Worm (Caenorhabditis elegans) whole organism, L1 larva: Measurements from ENCODE around the gene nep-2.

Experiments used
- C34B4.2 ChIP-seq: sonication (generic microtip); optimal IDR thresholded peaks from 2 replicates; lab custom pipeline; 2017; ENCODE audit warnings: mild to moderate bottlenecking, missing genetic modification characterization, missing compliant biosample characterization
- Y116A8C.19 ChIP-seq: sonication (generic microtip); optimal IDR thresholded peaks from 2 replicates; lab custom pipeline; 2016; ENCODE audit warnings: missing compliant biosample characterization, missing genetic modification characterization, borderline replicate concordance
- alr-1 ChIP-seq: fragments of 200-800 bp; sonication (Bioruptor generic); optimal IDR thresholded peaks from 2 replicates; lab custom pipeline; 2018; ENCODE audit warnings: borderline replicate concordance, mild to moderate bottlenecking, missing genetic modification characterization, missing compliant biosample characterization
- ama-1 ChIP-seq: fragments of 150-350 bp; optimal IDR thresholded peaks from 2 replicates; lab custom pipeline; 2014
- ceh-63 ChIP-seq: fragments of 200-800 bp; sonication (Bioruptor generic); optimal IDR thresholded peaks from 2 replicates; lab custom pipeline; 2018; ENCODE audit warnings: mild to moderate bottlenecking, missing genetic modification characterization, missing compliant biosample characterization
- ceh-82 ChIP-seq, 3 experiments: fragments of 150-350 bp in 1 of 3; sonication (generic microtip) in 2 of 3; optimal IDR thresholded peaks; 2 replicates each; lab custom pipeline; 2014 to 2017; ENCODE audit warnings: missing biosample characterization in 3 of 3, missing genetic modification characterization in 3 of 3
- ceh-88 ChIP-seq: fragments of 200-800 bp; sonication (Bioruptor generic); IDR thresholded peaks from 2 replicates; pipeline ENCODE4 v1.3.6; 2022; ENCODE audit warnings: missing genetic modification characterization, missing compliant biosample characterization
- ceh-90 ChIP-seq: sonication (generic microtip); optimal IDR thresholded peaks from 2 replicates; lab custom pipeline; 2016; ENCODE audit warnings: missing genetic modification characterization, missing compliant biosample characterization
- ces-1 ChIP-seq: fragments of 150-350 bp; optimal IDR thresholded peaks from 2 replicates; lab custom pipeline; 2014; ENCODE audit warnings: missing biosample characterization, missing genetic modification reagents, missing genetic modification characterization
- dsc-1 ChIP-seq: sonication (generic microtip); optimal IDR thresholded peaks from 2 replicates; lab custom pipeline; 2016; ENCODE audit warnings: mild to moderate bottlenecking, missing genetic modification characterization, missing compliant biosample characterization
- efl-1 ChIP-seq, 4 experiments: fragments of 150-350 bp; optimal IDR thresholded peaks in 3 of 4; peaks in 1 of 4; 1 replicate in 1 of 4; 2 replicates in 3 of 4; lab custom pipeline; 2014; ENCODE audit warnings: missing biosample characterization in 2 of 4, missing genetic modification characterization in 2 of 4, missing genetic modification reagents in 2 of 4
- efl-3 ChIP-seq: fragments of 200-800 bp; sonication (Bioruptor generic); optimal IDR thresholded peaks from 2 replicates; lab custom pipeline; 2018; ENCODE audit warnings: mild to moderate bottlenecking, missing genetic modification characterization, missing compliant biosample characterization
- egl-13 ChIP-seq: sonication (generic microtip); optimal IDR thresholded peaks from 2 replicates; lab custom pipeline; 2016; ENCODE audit warnings: missing genotype, missing genetic modification reagents, missing genetic modification characterization, missing compliant biosample characterization
- elt-2 ChIP-seq: sonication (generic microtip); optimal IDR thresholded peaks from 2 replicates; lab custom pipeline; 2016; ENCODE audit warnings: missing genetic modification characterization, mild to moderate bottlenecking, inconsistent platforms, missing compliant biosample characterization, missing genetic modification reagents
- fkh-4 ChIP-seq: sonication (generic microtip); optimal IDR thresholded peaks from 2 replicates; lab custom pipeline; 2016; ENCODE audit warnings: missing compliant biosample characterization, missing genetic modification characterization, borderline replicate concordance
- fos-1 ChIP-seq: fragments of 150-350 bp; optimal IDR thresholded peaks from 2 replicates; lab custom pipeline; 2014; ENCODE audit warnings: missing biosample characterization, missing genetic modification characterization
- grh-1 ChIP-seq: fragments of 200-800 bp; sonication (Bioruptor generic); IDR thresholded peaks from 2 replicates; pipeline ENCODE4 v1.3.6; 2022; ENCODE audit warnings: missing genetic modification reagents, missing genetic modification characterization, missing compliant biosample characterization
- hlh-17 ChIP-seq: fragments of 200-800 bp; sonication (Bioruptor generic); optimal IDR thresholded peaks from 2 replicates; lab custom pipeline; 2018; ENCODE audit warnings: missing genetic modification characterization, mild to moderate bottlenecking, missing compliant biosample characterization, moderate library complexity, borderline replicate concordance
- hlh-4 ChIP-seq: sonication (generic microtip); optimal IDR thresholded peaks from 2 replicates; lab custom pipeline; 2016; ENCODE audit warnings: mild to moderate bottlenecking, missing genetic modification characterization, missing compliant biosample characterization
- hpl-2 ChIP-seq: fragments of 150-350 bp; optimal IDR thresholded peaks from 2 replicates; lab custom pipeline; 2014; ENCODE audit warnings: missing biosample characterization, missing genetic modification reagents, missing genetic modification characterization
- isw-1 ChIP-seq: fragments of 200-800 bp; sonication (Bioruptor generic); IDR thresholded peaks from 2 replicates; pipeline ENCODE4 v1.3.6; 2022; ENCODE audit warnings: missing genetic modification characterization, missing compliant biosample characterization
- lin-14 ChIP-seq: fragments of 200-800 bp; sonication (Bioruptor generic); optimal IDR thresholded peaks from 2 replicates; lab custom pipeline; 2018; ENCODE audit warnings: mild to moderate bottlenecking, missing genetic modification characterization, moderate library complexity, missing compliant biosample characterization
- lin-39 ChIP-seq: fragments of 150-350 bp; optimal IDR thresholded peaks from 2 replicates; lab custom pipeline; 2014; ENCODE audit warnings: missing biosample characterization, missing genetic modification reagents, missing genetic modification characterization
- lsy-2 ChIP-seq, 2 experiments: fragments of 150-350 bp; optimal IDR thresholded peaks; 2 replicates each; lab custom pipeline; 2014; ENCODE audit warnings: missing biosample characterization in 2 of 2, missing genetic modification characterization in 2 of 2
- mef-2 ChIP-seq: fragments of 150-350 bp; optimal IDR thresholded peaks from 2 replicates; lab custom pipeline; 2014; ENCODE audit warnings: missing biosample characterization, missing genetic modification characterization
- mep-1 ChIP-seq: fragments of 150-350 bp; optimal IDR thresholded peaks from 2 replicates; lab custom pipeline; 2014; ENCODE audit warnings: missing biosample characterization, missing genetic modification characterization
- nhr-11 ChIP-seq: fragments of 150-350 bp; optimal IDR thresholded peaks from 2 replicates; lab custom pipeline; 2014; ENCODE audit warnings: missing biosample characterization, missing genetic modification characterization
- nhr-19 ChIP-seq: fragments of 200-800 bp; sonication (Bioruptor generic); conservative IDR thresholded peaks from 2 replicates; pipeline ENCODE4 v1.3.6; 2022; ENCODE audit warnings: missing genetic modification characterization, missing compliant biosample characterization
- nhr-237 ChIP-seq: fragments of 150-350 bp; optimal IDR thresholded peaks from 2 replicates; lab custom pipeline; 2014; ENCODE audit warnings: missing biosample characterization, missing genetic modification characterization
- nhr-28 ChIP-seq: fragments of 150-350 bp; optimal IDR thresholded peaks from 2 replicates; lab custom pipeline; 2014; ENCODE audit warnings: missing biosample characterization, missing genetic modification characterization
- nhr-76 ChIP-seq: sonication (generic microtip); optimal IDR thresholded peaks from 2 replicates; lab custom pipeline; 2017; ENCODE audit warnings: missing biosample characterization, missing genetic modification characterization
- nhr-85 ChIP-seq: sonication (generic microtip); peaks from one replicate; lab custom pipeline; 2016; ENCODE audit warnings: missing genetic modification characterization, inconsistent platforms, missing compliant biosample characterization
- nhr-90 ChIP-seq: sonication (generic microtip); optimal IDR thresholded peaks from 2 replicates; lab custom pipeline; 2016; ENCODE audit warnings: mild to moderate bottlenecking, missing genetic modification characterization, missing compliant biosample characterization; ENCODE audit not compliant: poor library complexity
- pag-3 ChIP-seq: sonication (generic microtip); optimal IDR thresholded peaks from 2 replicates; lab custom pipeline; 2017; ENCODE audit warnings: missing genetic modification characterization, mild to moderate bottlenecking, missing compliant biosample characterization, antibody characterized with exemption, borderline replicate concordance; ENCODE audit not compliant: insufficient read depth
- pax-3 ChIP-seq: fragments of 200-800 bp; sonication (Bioruptor generic); optimal IDR thresholded peaks from 2 replicates; lab custom pipeline; 2018; ENCODE audit warnings: mild to moderate bottlenecking, missing genetic modification characterization, moderate library complexity, missing compliant biosample characterization
- pqm-1 ChIP-seq: sonication (generic microtip); optimal IDR thresholded peaks from 3 replicates; lab custom pipeline; 2017; ENCODE audit warnings: missing biosample characterization, missing genetic modification characterization
- skn-1 ChIP-seq: fragments of 150-350 bp; optimal IDR thresholded peaks from 2 replicates; lab custom pipeline; 2014; ENCODE audit warnings: missing biosample characterization, missing genetic modification characterization
- snpc-4 ChIP-seq: fragments of 150-350 bp; optimal IDR thresholded peaks from 2 replicates; lab custom pipeline; 2014; ENCODE audit warnings: missing biosample characterization, missing genetic modification characterization
- snu-23 ChIP-seq: sonication (generic microtip); optimal IDR thresholded peaks from 2 replicates; lab custom pipeline; 2016; ENCODE audit warnings: missing genetic modification characterization, missing compliant biosample characterization
- tbx-2 ChIP-seq: sonication (generic microtip); optimal IDR thresholded peaks from 2 replicates; lab custom pipeline; 2016; ENCODE audit warnings: missing genetic modification characterization, missing compliant biosample characterization
- unc-130 ChIP-seq: fragments of 150-350 bp; optimal IDR thresholded peaks from 2 replicates; lab custom pipeline; 2017; ENCODE audit warnings: missing biosample characterization, missing genetic modification characterization, inconsistent platforms
- unc-30 ChIP-seq: sonication (generic microtip); optimal IDR thresholded peaks from 2 replicates; lab custom pipeline; 2017; ENCODE audit warnings: missing biosample characterization, missing genetic modification characterization
- unc-86 ChIP-seq: sonication (generic microtip); optimal IDR thresholded peaks from 2 replicates; lab custom pipeline; 2016; ENCODE audit warnings: missing genetic modification characterization, missing compliant biosample characterization
- vab-15 ChIP-seq: sonication (generic microtip); optimal IDR thresholded peaks from 2 replicates; lab custom pipeline; 2017; ENCODE audit warnings: missing genotype, mild to moderate bottlenecking, missing genetic modification characterization, missing compliant biosample characterization
- xbp-1 ChIP-seq: sonication (generic microtip); optimal IDR thresholded peaks from 2 replicates; lab custom pipeline; 2016; ENCODE audit warnings: missing genetic modification characterization, missing compliant biosample characterization
- zag-1 ChIP-seq: fragments of 150-350 bp; optimal IDR thresholded peaks from 2 replicates; lab custom pipeline; 2014; ENCODE audit warnings: missing biosample characterization, missing genetic modification characterization
- zip-4 ChIP-seq: fragments of 200-800 bp; sonication (Bioruptor generic); optimal IDR thresholded peaks from 2 replicates; lab custom pipeline; 2018; ENCODE audit warnings: mild to moderate bottlenecking, missing genetic modification characterization, moderate library complexity, missing compliant biosample characterization
- ztf-11 ChIP-seq, 2 experiments: sonication (generic microtip); optimal IDR thresholded peaks; 2 replicates each; lab custom pipeline; 2016 to 2017; ENCODE audit warnings: missing genetic modification characterization in 2 of 2, missing biosample characterization in 1 of 2, missing compliant biosample characterization in 1 of 2
- ztf-4 ChIP-seq: fragments of 150-350 bp; optimal IDR thresholded peaks from 2 replicates; lab custom pipeline; 2014; ENCODE audit warnings: missing biosample characterization, missing genetic modification characterization

nep-2 gene

DNA sequence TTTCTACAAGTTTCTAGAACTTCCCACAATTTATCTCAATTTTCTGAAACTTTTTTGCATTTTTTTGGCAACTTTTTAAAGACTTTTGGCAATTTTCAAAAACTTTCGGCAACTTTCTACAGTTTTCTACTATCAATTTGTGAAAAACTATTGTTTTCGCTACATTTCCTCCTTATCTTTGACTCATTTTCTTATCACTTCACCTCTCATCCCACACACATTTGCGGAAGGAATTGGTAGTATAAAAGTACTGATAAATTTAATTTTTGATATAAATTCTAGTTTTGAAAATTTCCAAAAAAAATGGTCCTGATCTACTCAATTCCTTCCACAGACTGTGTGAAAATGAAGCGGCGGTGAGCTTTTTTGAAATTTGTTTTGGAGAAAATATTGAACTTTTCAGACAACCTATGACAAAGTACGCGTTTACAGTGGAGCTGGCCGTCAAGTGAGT is 24.1 kb upstream of the nep-2 start, which contains the start of gene F29A7.4:
Gene F29A7.4 (plus strand): TSS at position 404 of the 454 bp plus-strand sequence.
- TF ChIP-seq elt-2 (peak; percentile 72), pax-3 (tag; lab: Kevin White, UChicago) (no peak), alr-1 (tag; lab: Kevin White, UChicago) (no peak)
- TF ChIP-seq, all 84 proteins: peak for 1

DNA sequence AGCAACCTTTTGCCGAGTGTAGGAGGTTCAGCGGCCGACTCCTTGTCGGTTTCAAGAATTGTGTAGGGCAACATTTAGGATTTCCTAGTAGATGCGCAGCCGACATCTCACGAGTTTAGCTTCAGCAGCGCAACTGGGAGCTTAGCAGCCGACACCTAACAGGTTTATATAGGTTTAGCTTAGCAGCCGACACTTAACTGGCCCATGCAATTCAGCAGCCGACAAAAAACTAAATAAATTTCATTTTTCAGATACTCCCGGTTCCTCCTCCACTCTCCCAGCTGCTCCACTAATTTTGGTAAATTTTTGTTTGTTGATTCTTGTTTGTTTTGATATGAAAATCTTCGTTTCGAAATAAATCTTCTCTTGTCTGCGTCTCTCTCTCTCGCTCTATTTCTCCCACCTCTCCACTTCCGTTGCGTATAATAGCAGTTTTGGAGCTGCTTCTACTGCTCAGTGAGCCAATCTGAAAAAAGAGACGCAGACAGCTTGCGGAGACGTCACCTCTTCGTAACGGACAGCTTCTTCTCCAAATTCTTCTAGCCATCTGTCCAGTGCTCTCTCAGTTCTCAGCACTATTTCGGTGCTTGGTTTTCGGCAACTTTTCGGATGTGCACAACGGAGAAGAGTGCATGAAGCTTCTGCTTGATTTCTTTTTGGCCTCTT is 22.5 kb upstream of the nep-2 start:
- TF ChIP-seq grh-1 (GFP tag; lab: Robert Waterston, UW) (no peak), hlh-4 (no peak), fkh-4 (tag; lab: Kevin White, UChicago) (no peak), fos-1 (tag; lab: Kevin White, UChicago) (peak; percentile 54), ztf-4 (no peak), lin-39 (tag; lab: Kevin White, UChicago) (no peak), pax-3 (tag; lab: Kevin White, UChicago) (no peak), hlh-17 (GFP tag; lab: Kevin White, UChicago) (no peak), snpc-4 (peak; percentile 66), efl-3 (GFP tag; lab: Kevin White, UChicago) (no peak), snu-23 (GFP tag; lab: Kevin White, UChicago) (peak; percentile 55), isw-1 (GFP tag; lab: Robert Waterston, UW) (peak; percentile 53), lsy-2 (tag; optimal IDR thresholded peaks at IDR 0.05; lab: Kevin White, UChicago) (peak; percentile 48 to 62), unc-86 (tag; lab: Kevin White, UChicago) (peak; percentile 67), dsc-1 (tag; lab: Kevin White, UChicago) (peak; percentile 46), hpl-2 (GFP tag; lab: Kevin White, UChicago) (no peak), skn-1 (tag; lab: Kevin White, UChicago) (peak; percentile 9), pag-3 (tag; lab: Kevin White, UChicago) (no peak), mep-1 (tag; lab: Kevin White, UChicago) (peak; percentile 29), nhr-237 (tag; lab: Kevin White, UChicago) (no peak), nhr-28 (tag; lab: Kevin White, UChicago) (no peak), mef-2 (tag; lab: Kevin White, UChicago) (no peak), ama-1 (lab: Kevin White, UChicago) (no peak), lin-14 (GFP tag; lab: Kevin White, UChicago) (peak; percentile 95), nhr-76 (tag; lab: Kevin White, UChicago) (no peak), vab-15 (tag; lab: Kevin White, UChicago) (no peak), ces-1 (no peak), egl-13 (peak; percentile 79), xbp-1 (tag; lab: Kevin White, UChicago) (peak; percentile 42), elt-2 (no peak), ceh-82 (tag; optimal IDR thresholded peaks at IDR 0.05; lab: Kevin White, UChicago) (peak; percentile 50 to 64 (median 57)), nhr-11 (tag; lab: Kevin White, UChicago) (no peak), nhr-19 (GFP tag; lab: Robert Waterston, UW) (peak; percentile 16), ztf-11 (tag; optimal IDR thresholded peaks at IDR 0.05; lab: Kevin White, UChicago) (no peak), ceh-88 (GFP tag; lab: Robert Waterston, UW) (no peak), unc-30 (no peak), Y116A8C.19 (no peak), ceh-90 (no peak), tbx-2 (tag; lab: Kevin White, UChicago) (peak; percentile 75), unc-130 (tag; lab: Kevin White, UChicago) (no peak), ceh-63 (no peak), zip-4 (GFP tag; lab: Kevin White, UChicago) (no peak), C34B4.2 (tag; lab: Kevin White, UChicago) (no peak), pqm-1 (tag; lab: Kevin White, UChicago) (no peak), efl-1 (optimal IDR thresholded peaks at IDR 0.05; lab: Kevin White, UChicago) (peak; percentile 54 to 64), efl-1 (GFP tag; optimal IDR thresholded peaks at IDR 0.05 in 1 of 2; lab: Kevin White, UChicago) (peak in 1 of 2 experiments; percentile 18), nhr-90 (tag; lab: Kevin White, UChicago) (no peak), zag-1 (tag; lab: Kevin White, UChicago) (peak; percentile 57), nhr-85 (tag; lab: Kevin White, UChicago) (no peak)
